Fruit fly (Drosophila melanogaster) whole organism, embryonic: ENCODE results near the gene Slimp.

Experiments
- Atf6 ChIP-seq: fragments of 200-800 bp; sonication (Bioruptor generic); IDR thresholded peaks from 2 replicates; pipeline ENCODE4 v1.3.6; 2022; ENCODE audit warnings: missing biosample characterization, missing genetic modification characterization
- CG12659 ChIP-seq: fragments of 200-800 bp; sonication (Bioruptor generic); optimal IDR thresholded peaks from 3 replicates; lab custom pipeline; 2017; ENCODE audit warnings: mild to moderate bottlenecking, missing biosample characterization, missing genetic modification reagents, missing genetic modification characterization
- CG13424 ChIP-seq: fragments of 200-800 bp; sonication (Bioruptor generic); optimal IDR thresholded peaks from 2 replicates; lab custom pipeline; 2019; ENCODE audit warnings: missing biosample characterization, mild to moderate bottlenecking, missing genetic modification characterization, moderate library complexity
- CG15696 ChIP-seq: fragments of 200-800 bp; sonication (Bioruptor generic); optimal IDR thresholded peaks from 2 replicates; lab custom pipeline; 2019; ENCODE audit warnings: missing biosample characterization, mild to moderate bottlenecking, missing genetic modification characterization, moderate library complexity
- CG17568 ChIP-seq: fragments of 200-800 bp; sonication (Bioruptor generic); optimal IDR thresholded peaks from 2 replicates; lab custom pipeline; 2018; ENCODE audit warnings: missing biosample characterization, mild to moderate bottlenecking, missing genetic modification characterization, moderate library complexity
- CG18262 ChIP-seq: fragments of 200-800 bp; optimal IDR thresholded peaks from 3 replicates; lab custom pipeline; 2019; ENCODE audit warnings: missing biosample characterization, mild to moderate bottlenecking, missing genetic modification characterization, moderate library complexity
- CG2120 ChIP-seq: fragments of 200-800 bp; sonication (Bioruptor generic); optimal IDR thresholded peaks from 3 replicates; lab custom pipeline; 2016; ENCODE audit warnings: missing biosample characterization, missing genetic modification characterization
- CG30403 ChIP-seq: fragments of 200-800 bp; sonication (Bioruptor generic); optimal IDR thresholded peaks from 3 replicates; lab custom pipeline; 2016; ENCODE audit warnings: missing biosample characterization, missing genetic modification characterization
- CG3065 ChIP-seq: fragments of 200-800 bp; sonication (Bioruptor generic); optimal IDR thresholded peaks from 2 replicates; lab custom pipeline; 2016; ENCODE audit warnings: missing biosample characterization, missing genetic modification characterization
- CG34376 ChIP-seq: fragments of 200-800 bp; sonication (Bioruptor generic); optimal IDR thresholded peaks from 2 replicates; lab custom pipeline; 2018; ENCODE audit warnings: missing biosample characterization, mild to moderate bottlenecking, missing genetic modification characterization
- CG3726 ChIP-seq: fragments of 200-800 bp; sonication (Bioruptor generic); IDR thresholded peaks from 3 replicates; pipeline ENCODE4, ENCODE4 v1.3.6; 2022; ENCODE audit warnings: missing biosample characterization, missing genetic modification characterization
- CG3847 ChIP-seq: fragments of 200-800 bp; sonication (Bioruptor generic); IDR thresholded peaks from 2 replicates; pipeline ENCODE4 v1.3.6; 2022; ENCODE audit warnings: missing biosample characterization, missing genetic modification characterization
- CG6813 ChIP-seq: fragments of 200-800 bp; sonication (Bioruptor generic); optimal IDR thresholded peaks from 2 replicates; lab custom pipeline; 2017; ENCODE audit warnings: missing biosample characterization, missing genetic modification characterization, mild to moderate bottlenecking, moderate library complexity, missing genetic modification reagents
- CG7928 ChIP-seq: fragments of 200-800 bp; sonication (Bioruptor generic); optimal IDR thresholded peaks from 2 replicates; lab custom pipeline; 2017; ENCODE audit warnings: missing biosample characterization, mild to moderate bottlenecking, missing genetic modification characterization
- CG8924 ChIP-seq: fragments of 200-800 bp; optimal IDR thresholded peaks from 3 replicates; lab custom pipeline; 2019; ENCODE audit warnings: missing biosample characterization, mild to moderate bottlenecking, missing genetic modification characterization, moderate library complexity
- CG8944 ChIP-seq: fragments of 200-800 bp; sonication (Bioruptor generic); optimal IDR thresholded peaks from 3 replicates; lab custom pipeline; 2016; ENCODE audit warnings: missing biosample characterization, missing genetic modification characterization
- D19A ChIP-seq: fragments of 200-800 bp; optimal IDR thresholded peaks from 3 replicates; lab custom pipeline; 2019; ENCODE audit warnings: missing biosample characterization, mild to moderate bottlenecking, missing genetic modification characterization, moderate library complexity
- Eip74EF ChIP-seq, 2 experiments: fragments of 200-800 bp in 1 of 2; fragments of >200 bp in 1 of 2; sonication (Bioruptor generic) in 1 of 2; optimal IDR thresholded peaks; 2 replicates each; lab custom pipeline; 2017 to 2019; ENCODE audit warnings: missing biosample characterization in 2 of 2, missing genetic modification characterization in 2 of 2, mild to moderate bottlenecking in 1 of 2, moderate library complexity in 1 of 2
- HLH3B ChIP-seq: fragments of 200-800 bp; sonication (Bioruptor generic); IDR thresholded peaks from 2 replicates; pipeline ENCODE4 v1.3.6; 2022; ENCODE audit warnings: missing biosample characterization, missing genetic modification characterization
- Hr78 ChIP-seq, 2 experiments: fragments of 200-800 bp in 1 of 2; fragments of >200 bp in 1 of 2; sonication (Bioruptor generic) in 1 of 2; optimal IDR thresholded peaks; 2 replicates each; lab custom pipeline; 2017 to 2019; ENCODE audit warnings: missing biosample characterization in 2 of 2, missing genetic modification characterization in 2 of 2, mild to moderate bottlenecking in 1 of 2, moderate library complexity in 1 of 2
- NC2α ChIP-seq: fragments of 200-800 bp; sonication (Bioruptor generic); optimal IDR thresholded peaks from 2 replicates; lab custom pipeline; 2016; ENCODE audit warnings: missing biosample characterization, missing genetic modification characterization
- NC2β ChIP-seq: fragments of 200-800 bp; sonication (Bioruptor generic); optimal IDR thresholded peaks from 2 replicates; lab custom pipeline; 2016; ENCODE audit warnings: missing biosample characterization, missing genetic modification characterization
- Oli ChIP-seq: fragments of 200-800 bp; sonication (Bioruptor generic); optimal IDR thresholded peaks from 2 replicates; lab custom pipeline; 2018; ENCODE audit warnings: missing biosample characterization, mild to moderate bottlenecking, missing genetic modification characterization, moderate library complexity
- Ptx1 ChIP-seq: fragments of 200-800 bp; sonication (Bioruptor generic); IDR thresholded peaks from 2 replicates; pipeline ENCODE4 v1.3.6; 2022; ENCODE audit warnings: missing biosample characterization, missing genetic modification characterization
- Rfx ChIP-seq: fragments of 200-800 bp; sonication (Bioruptor generic); IDR thresholded peaks from 2 replicates; pipeline ENCODE4 v1.3.6; 2022; ENCODE audit warnings: missing biosample characterization, missing genetic modification characterization
- Spps ChIP-seq: fragments of 200-800 bp; sonication (Bioruptor generic); optimal IDR thresholded peaks from 2 replicates; lab custom pipeline; 2018; ENCODE audit warnings: missing biosample characterization, mild to moderate bottlenecking, missing genetic modification characterization
- TFAM ChIP-seq: fragments of 200-800 bp; sonication (Bioruptor generic); optimal IDR thresholded peaks from 2 replicates; lab custom pipeline; 2017; ENCODE audit warnings: missing biosample characterization, missing genetic modification characterization, inconsistent platforms
- abd-A ChIP-seq: fragments of 200-800 bp; sonication (Bioruptor generic); optimal IDR thresholded peaks from 3 replicates; lab custom pipeline; 2019; ENCODE audit warnings: missing biosample characterization, mild to moderate bottlenecking, missing genetic modification characterization, moderate library complexity
- bsh ChIP-seq, 2 experiments: fragments of 200-800 bp; sonication (Bioruptor generic); optimal IDR thresholded peaks; 2 replicates each; lab custom pipeline; 2017 to 2018; ENCODE audit warnings: mild to moderate bottlenecking in 2 of 2, missing biosample characterization in 2 of 2, missing genetic modification characterization in 2 of 2, moderate library complexity in 1 of 2
- cg ChIP-seq: fragments of 200-800 bp; sonication (Bioruptor generic); optimal IDR thresholded peaks from 3 replicates; lab custom pipeline; 2019; ENCODE audit warnings: missing biosample characterization, mild to moderate bottlenecking, missing genetic modification characterization, moderate library complexity
- dati ChIP-seq: fragments of 200-800 bp; sonication (Bioruptor generic); IDR thresholded peaks from 2 replicates; pipeline ENCODE4 v1.3.6; 2022; ENCODE audit warnings: missing biosample characterization, missing genetic modification characterization
- disco-r ChIP-seq: fragments of 200-800 bp; sonication (Bioruptor generic); optimal IDR thresholded peaks from 2 replicates; lab custom pipeline; 2016; ENCODE audit warnings: missing biosample characterization, missing genetic modification characterization
- en ChIP-seq: fragments of 200-800 bp; sonication (Bioruptor generic); optimal IDR thresholded peaks from 2 replicates; lab custom pipeline; 2016; ENCODE audit warnings: missing biosample characterization, missing genetic modification characterization
- ewg ChIP-seq: fragments of 200-800 bp; sonication (Bioruptor generic); optimal IDR thresholded peaks from 3 replicates; lab custom pipeline; 2017; ENCODE audit warnings: mild to moderate bottlenecking, missing biosample characterization, missing genetic modification reagents, missing genetic modification characterization
- fd102C ChIP-seq: fragments of 200-800 bp; sonication (Bioruptor generic); optimal IDR thresholded peaks from 2 replicates; lab custom pipeline; 2018; ENCODE audit warnings: missing biosample characterization, mild to moderate bottlenecking, missing genetic modification characterization, moderate library complexity
- fd64A ChIP-seq: fragments of 200-800 bp; sonication (Bioruptor generic); optimal IDR thresholded peaks from 3 replicates; lab custom pipeline; 2018; ENCODE audit warnings: missing biosample characterization, mild to moderate bottlenecking, missing genetic modification characterization
- h ChIP-seq: fragments of >200 bp; optimal IDR thresholded peaks from 2 replicates; lab custom pipeline; 2017
- hb ChIP-seq: fragments of 200-800 bp; sonication (Bioruptor generic); IDR thresholded peaks from 3 replicates; pipeline ENCODE4 v1.3.6; 2022; ENCODE audit warnings: missing biosample characterization, missing genetic modification characterization; ENCODE audit not compliant: partially characterized antibody
- insv ChIP-seq, 2 experiments: fragments of 200-800 bp; sonication (Bioruptor generic); optimal IDR thresholded peaks; 3 replicates each; lab custom pipeline; 2016 to 2018; ENCODE audit warnings: missing biosample characterization in 2 of 2, missing genetic modification characterization in 2 of 2
- nerfin-1 ChIP-seq: fragments of 200-800 bp; sonication (Bioruptor generic); optimal IDR thresholded peaks from 3 replicates; lab custom pipeline; 2019; ENCODE audit warnings: missing biosample characterization, mild to moderate bottlenecking, missing genetic modification characterization, moderate library complexity
- pfk ChIP-seq: fragments of 200-800 bp; sonication (Bioruptor generic); optimal IDR thresholded peaks from 2 replicates; lab custom pipeline; 2018; ENCODE audit warnings: missing biosample characterization, mild to moderate bottlenecking, missing genetic modification characterization, moderate library complexity
- phol ChIP-seq: fragments of 200-800 bp; sonication (Bioruptor generic); optimal IDR thresholded peaks from 3 replicates; lab custom pipeline; 2018; ENCODE audit warnings: missing biosample characterization, mild to moderate bottlenecking, missing genetic modification characterization, moderate library complexity
- prd ChIP-seq, 3 experiments: fragments of >200 bp in 2 of 3; fragments of 200-800 bp in 1 of 3; sonication (Bioruptor generic) in 1 of 3; optimal IDR thresholded peaks in 2 of 3; IDR thresholded peaks in 1 of 3; 2 replicates in 2 of 3; 3 replicates in 1 of 3; pipeline versions ENCODE4 v1.3.6 to Lab custom; 2017 to 2022; ENCODE audit warnings: missing biosample characterization in 1 of 3, missing genetic modification characterization in 1 of 3
- psq ChIP-seq: fragments of 200-800 bp; sonication (Bioruptor generic); optimal IDR thresholded peaks from 2 replicates; lab custom pipeline; 2017; ENCODE audit warnings: missing biosample characterization, missing genetic modification characterization
- ranshi ChIP-seq: fragments of 200-800 bp; sonication (Bioruptor generic); IDR thresholded peaks from 2 replicates; pipeline ENCODE4 v1.3.6; 2022; ENCODE audit warnings: missing biosample characterization, missing genetic modification characterization
- row ChIP-seq: fragments of 200-800 bp; sonication (Bioruptor generic); IDR thresholded peaks from 3 replicates; pipeline ENCODE4 v1.3.6; 2022; ENCODE audit warnings: missing biosample characterization, missing genetic modification characterization
- sug ChIP-seq: fragments of 200-800 bp; optimal IDR thresholded peaks from 2 replicates; lab custom pipeline; 2019; ENCODE audit warnings: missing biosample characterization, mild to moderate bottlenecking, missing genetic modification characterization, moderate library complexity
- tio ChIP-seq: fragments of 200-800 bp; sonication (Bioruptor generic); optimal IDR thresholded peaks from 2 replicates; lab custom pipeline; 2017; ENCODE audit warnings: missing biosample characterization, missing genetic modification characterization, inconsistent platforms
- vvl ChIP-seq: fragments of 200-800 bp; sonication (Bioruptor generic); IDR thresholded peaks from 2 replicates; pipeline ENCODE4 v1.3.6; 2022; ENCODE audit warnings: missing biosample characterization, missing genetic modification characterization
- zfh1 ChIP-seq: fragments of 200-800 bp; sonication (Bioruptor generic); IDR thresholded peaks from 3 replicates; pipeline ENCODE4 v1.3.6; 2022; ENCODE audit warnings: missing biosample characterization, missing genetic modification characterization

The Slimp gene

DNA sequence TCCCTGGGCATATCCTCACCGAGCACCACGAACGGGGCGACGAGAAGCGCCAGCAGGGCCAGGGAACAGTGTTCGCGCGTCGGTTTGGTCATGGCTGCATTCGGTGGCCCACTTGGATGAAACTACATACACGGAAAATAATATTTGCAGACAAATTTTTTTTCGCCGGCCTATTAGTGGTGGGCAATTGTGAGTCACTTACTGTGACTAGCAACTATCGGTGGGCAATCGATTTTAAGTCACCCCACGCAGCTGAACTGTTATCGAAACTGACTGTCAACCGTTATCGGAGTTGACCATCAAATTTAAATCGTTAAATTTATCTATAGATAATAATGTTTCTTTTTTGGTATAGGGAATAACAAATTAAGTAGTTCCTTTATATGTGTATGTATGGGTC lies 20.6 kb upstream of the Slimp start, which contains the start of gene CG5510 (continued):
- peak; percentile 49; the same call in 1 of the 2 replicates for TF ChIP-seq Atf6 (GFP tag; lab: Robert Waterston, UW)
- no peak for TF ChIP-seq TFAM (GFP tag; lab: Kevin White, UChicago)
- peak; percentile 80 for TF ChIP-seq CG12659
- peak; percentile 48; the same call in 1 of the 2 replicates for TF ChIP-seq Ptx1 (GFP tag; lab: Robert Waterston, UW)
- peak; percentile 7 for TF ChIP-seq pfk (GFP tag; lab: Kevin White, UChicago)
- TF ChIP-seq CG3065 (GFP tag; lab: Kevin White, UChicago), result no peak
- TF ChIP-seq CG3847 (GFP tag; lab: Robert Waterston, UW), result peak; percentile 54
- no peak for TF ChIP-seq psq (GFP tag; lab: Kevin White, UChicago)
- peak; percentile 96 for TF ChIP-seq hb (GFP tag; lab: Robert Waterston, UW)
- no peak for TF ChIP-seq nerfin-1 (tag; lab: Kevin White, UChicago)
- no peak for TF ChIP-seq abd-A (tag; lab: Kevin White, UChicago)
- peak; percentile 32 for TF ChIP-seq NC2β (GFP tag; lab: Kevin White, UChicago)
- TF ChIP-seq sug, result peak; percentile 73
- peak; percentile 47 for TF ChIP-seq HLH3B
- TF ChIP-seq ranshi (GFP tag; lab: Robert Waterston, UW), result peak; percentile 55; the same call in 1 of the 2 replicates
- no peak for TF ChIP-seq fd64A (GFP tag; lab: Kevin White, UChicago)
- peak; percentile 81 for TF ChIP-seq Rfx (GFP tag; lab: Robert Waterston, UW)
- TF ChIP-seq D19A (tag; lab: Kevin White, UChicago), result peak; percentile 11
- TF ChIP-seq dati (GFP tag; lab: Robert Waterston, UW), result no peak
- no peak for TF ChIP-seq NC2α (GFP tag; lab: Kevin White, UChicago)
- TF ChIP-seq bsh (GFP tag; optimal IDR thresholded peaks at IDR 0.05; lab: Kevin White, UChicago), result peak in 1 of 2 experiments; percentile 45
- TF ChIP-seq CG6813 (GFP tag; lab: Kevin White, UChicago), result peak; percentile 22
- no peak for TF ChIP-seq cg (GFP tag; lab: Kevin White, UChicago)
- TF ChIP-seq ewg (GFP tag; lab: Kevin White, UChicago), result peak; percentile 27
- no peak for TF ChIP-seq CG18262 (tag; lab: Kevin White, UChicago)
- no peak for TF ChIP-seq CG17568
- TF ChIP-seq CG8944 (GFP tag; lab: Kevin White, UChicago), result peak; percentile 62
- peak; percentile 56 for TF ChIP-seq CG30403
- peak; percentile 5 for TF ChIP-seq Spps (tag; lab: Kevin White, UChicago)
- no peak for TF ChIP-seq CG7928 (GFP tag; lab: Kevin White, UChicago)
- TF ChIP-seq row, result peak; percentile 83
- 0 out of 3 replicates have a peak, but pooled peaks have one; percentile 42 for TF ChIP-seq zfh1 (GFP tag; lab: Robert Waterston, UW)
- no peak for TF ChIP-seq disco-r (GFP tag; lab: Kevin White, UChicago)
- TF ChIP-seq Oli (tag; lab: Kevin White, UChicago), result no peak
- TF ChIP-seq CG13424 (tag; lab: Kevin White, UChicago), result peak; percentile 39
- TF ChIP-seq CG8924 (tag; lab: Kevin White, UChicago), result peak; percentile 2
- no peak for TF ChIP-seq CG3726
- no peak for TF ChIP-seq h
- TF ChIP-seq phol (tag; lab: Kevin White, UChicago), result peak; percentile 46
- TF ChIP-seq CG2120 (GFP tag; lab: Kevin White, UChicago), result peak; percentile 78
- TF ChIP-seq CG15696 (tag; lab: Kevin White, UChicago), result no peak
- TF ChIP-seq tio (GFP tag; lab: Kevin White, UChicago), result no peak
- TF ChIP-seq Eip74EF (GFP tag; optimal IDR thresholded peaks at IDR 0.05; lab: Kevin White, UChicago), result no peak
- TF ChIP-seq Hr78 (GFP tag; optimal IDR thresholded peaks at IDR 0.05; lab: Kevin White, UChicago), result no peak
- TF ChIP-seq CG34376 (GFP tag; lab: Kevin White, UChicago), result peak; percentile 22
- no peak for TF ChIP-seq prd (optimal IDR thresholded peaks at IDR 0.05; lab: Kevin White, UChicago)
- peak; percentile 33; the same call in 2 of the 3 replicates for TF ChIP-seq prd (GFP tag; IDR thresholded peaks at IDR 0.05; lab: Robert Waterston, UW)
- no peak for TF ChIP-seq insv (GFP tag; optimal IDR thresholded peaks at IDR 0.05; lab: Kevin White, UChicago)
- TF ChIP-seq en, result peak; percentile 12
- no peak for TF ChIP-seq fd102C (GFP tag; lab: Kevin White, UChicago)
- TF ChIP-seq vvl (GFP tag; lab: Robert Waterston, UW), result peak; percentile 73
